Worm (Caenorhabditis elegans) whole organism, L2 larva: ENCODE measurements around the gene K02E7.10.
"Not testable (repeated sequence)": the region's sequence is repeated elsewhere in the genome, so short reads cannot be mapped to it uniquely, and the experiment has no call there.

ENCODE experiments used
- C34F6.9 ChIP-seq: fragments of 150-350 bp; optimal IDR thresholded peaks from 2 replicates; lab custom pipeline; 2014; ENCODE audit warnings: missing biosample characterization, missing genetic modification characterization
- F13H6.1 ChIP-seq: sonication (generic microtip); optimal IDR thresholded peaks from 2 replicates; lab custom pipeline; 2016; ENCODE audit warnings: missing genetic modification characterization, missing compliant biosample characterization
- alr-1 ChIP-seq: fragments of 150-350 bp; optimal IDR thresholded peaks from 2 replicates; lab custom pipeline; 2014; ENCODE audit warnings: missing biosample characterization, missing genetic modification characterization
- aly-2 ChIP-seq: fragments of 150-350 bp; optimal IDR thresholded peaks from 2 replicates; lab custom pipeline; 2014; ENCODE audit warnings: missing biosample characterization, missing genetic modification characterization
- ceh-82 ChIP-seq: fragments of 150-350 bp; optimal IDR thresholded peaks from 2 replicates; lab custom pipeline; 2014; ENCODE audit warnings: missing biosample characterization, missing genetic modification characterization
- elt-3 ChIP-seq: sonication (generic microtip); optimal IDR thresholded peaks from 2 replicates; lab custom pipeline; 2017; ENCODE audit warnings: missing biosample characterization, missing genetic modification characterization
- fos-1 ChIP-seq: fragments of 150-350 bp; optimal IDR thresholded peaks from 2 replicates; lab custom pipeline; 2014; ENCODE audit warnings: missing biosample characterization, missing genetic modification characterization
- mab-5 ChIP-seq: fragments of 150-350 bp; optimal IDR thresholded peaks from 2 replicates; lab custom pipeline; 2014; ENCODE audit warnings: missing biosample characterization, missing genetic modification characterization
- mdl-1 ChIP-seq, 2 experiments: fragments of 150-350 bp in 1 of 2; sonication (generic microtip) in 1 of 2; optimal IDR thresholded peaks; 2 replicates each; lab custom pipeline; 2017; ENCODE audit warnings: missing biosample characterization in 2 of 2, missing genetic modification characterization in 2 of 2
- nhr-21 ChIP-seq: fragments of 150-350 bp; optimal IDR thresholded peaks from 2 replicates; lab custom pipeline; 2014; ENCODE audit warnings: missing biosample characterization, missing genetic modification characterization
- nhr-237 ChIP-seq: fragments of 150-350 bp; optimal IDR thresholded peaks from 2 replicates; lab custom pipeline; 2014; ENCODE audit warnings: missing biosample characterization, missing genetic modification characterization
- nhr-25 ChIP-seq: fragments of 150-350 bp; sonication (generic microtip); optimal IDR thresholded peaks from 3 replicates; lab custom pipeline; 2014; ENCODE audit warnings: missing biosample characterization, missing genetic modification characterization
- nhr-77 ChIP-seq: fragments of 150-350 bp; optimal IDR thresholded peaks from 2 replicates; lab custom pipeline; 2014; ENCODE audit warnings: missing biosample characterization, missing genetic modification characterization
- skn-1 ChIP-seq: sonication (generic microtip); optimal IDR thresholded peaks from 2 replicates; lab custom pipeline; 2017; ENCODE audit warnings: missing biosample characterization, missing genetic modification characterization
- sma-9 ChIP-seq, 2 experiments: fragments of 150-350 bp in 1 of 2; sonication (generic microtip) in 1 of 2; optimal IDR thresholded peaks; 2 replicates each; lab custom pipeline; 2014 to 2016; ENCODE audit warnings: missing genetic modification characterization in 2 of 2, mild to moderate bottlenecking in 1 of 2, missing biosample characterization in 1 of 2, missing compliant biosample characterization in 1 of 2, missing genetic modification reagents in 1 of 2, moderate library complexity in 1 of 2
- unc-39 ChIP-seq: fragments of 150-350 bp; optimal IDR thresholded peaks from 2 replicates; lab custom pipeline; 2014; ENCODE audit warnings: missing biosample characterization, missing genetic modification characterization
- unc-55 ChIP-seq: fragments of 150-350 bp; sonication (generic microtip); optimal IDR thresholded peaks from 3 replicates; lab custom pipeline; 2014; ENCODE audit warnings: missing biosample characterization, missing genetic modification reagents, missing genetic modification characterization
- zag-1 ChIP-seq: fragments of 150-350 bp; optimal IDR thresholded peaks from 2 replicates; lab custom pipeline; 2014; ENCODE audit warnings: missing biosample characterization, missing genetic modification characterization
- ztf-11 ChIP-seq: sonication (generic microtip); optimal IDR thresholded peaks from 2 replicates; lab custom pipeline; 2017; ENCODE audit warnings: missing biosample characterization, missing genetic modification characterization

Gene K02E7.10

DNA sequence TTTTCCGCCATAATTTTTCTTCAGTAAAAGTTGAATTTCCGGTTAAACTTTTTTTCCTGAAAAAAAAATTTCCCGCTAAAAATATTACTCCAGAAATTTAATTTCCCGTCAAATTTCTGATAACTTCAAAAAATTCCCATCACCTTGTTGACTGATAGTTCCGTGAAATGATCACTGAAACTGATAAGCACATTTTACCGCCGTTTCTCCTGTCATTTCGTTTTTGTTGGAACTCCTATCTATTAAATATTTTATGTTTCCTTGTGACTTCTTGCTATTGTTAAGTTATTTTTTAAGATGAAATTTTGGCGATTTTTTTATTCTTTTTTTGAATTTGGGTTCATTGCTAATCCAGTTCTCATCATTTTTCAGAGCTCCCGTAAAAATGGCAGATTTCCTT lies 38.2 kb downstream of the K02E7.10 start, which contains the start of gene math-34:
math-34 (plus strand) TSS at position 371 of the 400 bp plus-strand sequence.
- no peak for TF ChIP-seq alr-1
- TF ChIP-seq fos-1 (tag; lab: Kevin White, UChicago): peak; percentile 23
- no peak for TF ChIP-seq C34F6.9 (tag; lab: Kevin White, UChicago)
- TF ChIP-seq elt-3 (tag; lab: Kevin White, UChicago): no peak
- TF ChIP-seq ceh-82: no peak
- TF ChIP-seq skn-1 (tag; lab: Kevin White, UChicago): no peak
- TF ChIP-seq, all 48 proteins: peak for 1

DNA sequence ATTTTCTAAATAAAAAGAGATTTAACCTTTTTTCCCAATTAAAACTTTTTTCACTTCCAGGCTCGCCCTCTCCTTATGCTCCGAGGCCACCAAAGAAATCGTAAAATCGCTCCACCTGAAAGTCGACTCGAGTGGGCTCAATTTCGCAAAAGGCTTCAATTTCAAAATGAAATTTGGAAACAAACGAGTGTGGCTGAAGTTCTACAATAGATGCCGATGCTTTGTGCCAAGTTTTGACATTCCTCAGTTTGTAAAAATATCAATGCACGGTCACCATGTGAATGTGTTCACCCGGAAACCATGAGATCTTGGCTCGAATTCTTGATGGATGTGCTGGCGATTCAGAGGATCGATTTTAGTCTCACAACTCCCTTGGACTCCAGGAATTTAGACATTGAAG lies 40.1 kb downstream of the K02E7.10 start, which contains the start of gene M01D1.12:
M01D1.12 (plus strand) TSS at position 301 of the 400 bp plus-strand sequence.
- TF ChIP-seq aly-2 (tag; lab: Kevin White, UChicago) (no peak), nhr-25 (no peak), nhr-237 (tag; lab: Kevin White, UChicago) (no peak), F13H6.1 (tag; lab: Kevin White, UChicago) (no peak), mdl-1 (tag; optimal IDR thresholded peaks at IDR 0.05; lab: Kevin White, UChicago) (no peak), mab-5 (no peak), nhr-21 (tag; lab: Kevin White, UChicago) (no peak), ztf-11 (no peak), zag-1 (tag; lab: Kevin White, UChicago) (no peak), unc-39 (tag; lab: Kevin White, UChicago) (no peak), sma-9 (GFP tag; optimal IDR thresholded peaks at IDR 0.05; lab: Kevin White, UChicago) (no peak), sma-9 (tag; optimal IDR thresholded peaks at IDR 0.05; lab: Kevin White, UChicago) (no peak), unc-55 (no peak), skn-1 (tag; lab: Kevin White, UChicago) (no peak)

DNA sequence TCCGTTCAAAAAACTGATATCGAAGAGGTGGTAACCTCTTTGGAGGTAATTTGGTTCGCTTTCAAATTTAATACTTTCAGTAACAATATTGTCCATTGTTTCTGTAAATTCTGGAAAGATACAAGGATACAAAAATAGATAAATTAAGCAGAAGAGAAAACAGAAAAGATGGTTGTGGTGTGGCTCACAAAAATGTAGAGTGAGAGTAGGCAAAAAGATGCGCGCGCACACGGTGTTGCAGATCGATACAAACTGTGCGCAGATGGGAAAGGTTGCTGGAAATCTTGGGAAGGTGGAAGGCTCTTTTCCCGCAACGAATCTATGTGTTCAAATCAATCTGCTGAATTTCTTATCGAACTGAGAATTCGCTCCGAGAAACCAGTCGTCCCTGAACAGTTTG lies 42.1 kb downstream of the K02E7.10 start, which contains the start of gene btb-11:
btb-11 (minus strand) TSS at position 101 of the 400 bp plus-strand sequence.
- not testable (repeated sequence) for TF ChIP-seq aly-2, C34F6.9, nhr-77 (tag; lab: Kevin White, UChicago)
